Fruit fly (Drosophila melanogaster) whole organism, pupa: ENCODE results near the gene Charon.

ENCODE experiments used
- CG10348 ChIP-seq: fragments of 200-800 bp; sonication (Bioruptor generic); IDR thresholded peaks from 2 replicates; pipeline ENCODE4 v1.3.6; 2022; ENCODE audit warnings: missing biosample characterization, missing genetic modification characterization
- CG12605 ChIP-seq: fragments of 200-800 bp; sonication (Bioruptor generic); IDR thresholded peaks from 2 replicates; pipeline ENCODE4 v1.3.6; 2022; ENCODE audit warnings: missing biosample characterization, missing genetic modification characterization
- CG13204 ChIP-seq: fragments of 200-800 bp; sonication (Bioruptor generic); optimal IDR thresholded peaks from 2 replicates; lab custom pipeline; 2018; ENCODE audit warnings: missing biosample characterization, mild to moderate bottlenecking, missing genetic modification characterization, moderate library complexity
- CG14655 ChIP-seq: fragments of 200-800 bp; sonication (Bioruptor generic); optimal IDR thresholded peaks from 3 replicates; lab custom pipeline; 2017; ENCODE audit warnings: mild to moderate bottlenecking, missing biosample characterization, missing genetic modification reagents, missing genetic modification characterization
- CG15710 ChIP-seq: fragments of 200-800 bp; sonication (Bioruptor generic); optimal IDR thresholded peaks from 2 replicates; lab custom pipeline; 2018; ENCODE audit warnings: missing biosample characterization, mild to moderate bottlenecking, missing genetic modification characterization, moderate library complexity
- CG17806 ChIP-seq: fragments of 200-800 bp; sonication (Bioruptor generic); optimal IDR thresholded peaks from 2 replicates; lab custom pipeline; 2018; ENCODE audit warnings: missing biosample characterization, mild to moderate bottlenecking, missing genetic modification characterization, moderate library complexity
- CG32121 ChIP-seq: fragments of 200-800 bp; sonication (Bioruptor generic); IDR thresholded peaks from 2 replicates; pipeline ENCODE4 v1.3.6; 2022; ENCODE audit warnings: missing biosample characterization, missing genetic modification characterization
- CG34367 ChIP-seq: fragments of 200-800 bp; sonication (Bioruptor generic); optimal IDR thresholded peaks from 2 replicates; lab custom pipeline; 2018; ENCODE audit warnings: missing biosample characterization, mild to moderate bottlenecking, missing genetic modification characterization
- CG4496 ChIP-seq: fragments of 200-800 bp; sonication (Bioruptor generic); IDR thresholded peaks from 3 replicates; pipeline ENCODE4 v1.3.6; 2022; ENCODE audit warnings: missing biosample characterization, missing genetic modification characterization
- CG8159 ChIP-seq: fragments of 200-800 bp; sonication (Bioruptor generic); optimal IDR thresholded peaks from 3 replicates; lab custom pipeline; 2018; ENCODE audit warnings: missing biosample characterization, mild to moderate bottlenecking, missing genetic modification characterization, moderate library complexity
- CG8301 ChIP-seq: fragments of 200-800 bp; sonication (Bioruptor generic); optimal IDR thresholded peaks from 2 replicates; lab custom pipeline; 2018; ENCODE audit warnings: missing biosample characterization, mild to moderate bottlenecking, missing genetic modification characterization
- CG9948 ChIP-seq: fragments of 200-800 bp; sonication (Bioruptor generic); optimal IDR thresholded peaks from 2 replicates; lab custom pipeline; 2018; ENCODE audit warnings: missing biosample characterization, mild to moderate bottlenecking, missing genetic modification characterization, moderate library complexity
- D1 ChIP-seq: fragments of 200-800 bp; sonication (Bioruptor generic); optimal IDR thresholded peaks from 2 replicates; lab custom pipeline; 2018; ENCODE audit warnings: missing biosample characterization, mild to moderate bottlenecking, missing genetic modification characterization, moderate library complexity
- EcR ChIP-seq: fragments of 200-800 bp; sonication (Bioruptor generic); optimal IDR thresholded peaks from 3 replicates; lab custom pipeline; 2019; ENCODE audit warnings: missing biosample characterization, missing genetic modification characterization, mild to moderate bottlenecking, moderate library complexity, missing genetic modification reagents
- Ets98B ChIP-seq: fragments of 200-800 bp; sonication (Bioruptor generic); IDR thresholded peaks from 2 replicates; pipeline ENCODE4 v1.3.6; 2022; ENCODE audit warnings: missing biosample characterization, missing genetic modification characterization
- Pif1A ChIP-seq: fragments of 200-800 bp; sonication (Bioruptor generic); optimal IDR thresholded peaks from 3 replicates; lab custom pipeline; 2016; ENCODE audit warnings: missing biosample characterization, missing genetic modification characterization
- Pif1B ChIP-seq: fragments of 200-800 bp; sonication (Bioruptor generic); optimal IDR thresholded peaks from 3 replicates; lab custom pipeline; 2016; ENCODE audit warnings: missing biosample characterization, missing genetic modification characterization
- Snoo ChIP-seq: fragments of 200-800 bp; sonication (Bioruptor generic); optimal IDR thresholded peaks from 3 replicates; lab custom pipeline; 2017; ENCODE audit warnings: missing biosample characterization, mild to moderate bottlenecking, missing genetic modification characterization, inconsistent platforms
- fd96Ca ChIP-seq: fragments of 200-800 bp; sonication (Bioruptor generic); IDR thresholded peaks from 3 replicates; pipeline ENCODE4 v1.3.6; 2022; ENCODE audit warnings: missing biosample characterization, missing genetic modification characterization
- gl ChIP-seq: fragments of 200-800 bp; sonication (Bioruptor generic); optimal IDR thresholded peaks from 2 replicates; lab custom pipeline; 2018; ENCODE audit warnings: missing biosample characterization, mild to moderate bottlenecking, missing genetic modification characterization
- rn ChIP-seq: fragments of 200-800 bp; sonication (Bioruptor generic); IDR thresholded peaks from 2 replicates; pipeline ENCODE4 v1.3.6; 2022; ENCODE audit warnings: missing biosample characterization, missing genetic modification characterization

Charon gene

dm6 chr2L:1169867-1170415 lies 2.7 kb downstream of the Charon start, which contains the start of the genes CG31922 and Plap:
TSS of gene CG31922 (plus strand) at chr2L:1170181.
TSS of gene Plap (minus strand) at chr2L:1170365.
- no peak for TF ChIP-seq gl
- TF ChIP-seq CG4496 (GFP tag; lab: Robert Waterston, UW): no peak
- TF ChIP-seq CG34367 (tag; lab: Kevin White, UChicago): peak; percentile 3
- no peak for TF ChIP-seq CG13204
- peak; percentile 42 for TF ChIP-seq CG8159 (tag; lab: Kevin White, UChicago)
- no peak for TF ChIP-seq CG10348 (GFP tag; lab: Robert Waterston, UW)
- peak; percentile 22 for TF ChIP-seq CG9948 (tag; lab: Kevin White, UChicago)
- no peak for TF ChIP-seq CG14655 (GFP tag; lab: Kevin White, UChicago)
- TF ChIP-seq CG8301 (tag; lab: Kevin White, UChicago): no peak
- TF ChIP-seq Ets98B: peak; percentile 24; the same call in 1 of the 2 replicates
- peak; percentile 99 for TF ChIP-seq EcR (GFP tag; lab: Kevin White, UChicago)
- TF ChIP-seq CG15710 (tag; lab: Kevin White, UChicago): peak; percentile 63
- no peak for TF ChIP-seq Pif1A (GFP tag; lab: Kevin White, UChicago)
- TF ChIP-seq Snoo (tag; lab: Kevin White, UChicago): peak; percentile 9
- TF ChIP-seq D1 (tag; lab: Kevin White, UChicago): no peak
- TF ChIP-seq CG17806 (tag; lab: Kevin White, UChicago): peak; percentile 42
- no peak for TF ChIP-seq CG32121
- TF ChIP-seq Pif1B (GFP tag; lab: Kevin White, UChicago): no peak
- TF ChIP-seq CG12605: no peak
- TF ChIP-seq fd96Ca (GFP tag; lab: Robert Waterston, UW): 0 out of 3 replicates have a peak, but pooled peaks have one; percentile 22
- no peak for TF ChIP-seq rn (GFP tag; lab: Robert Waterston, UW)

- TF ChIP-seq EcR (GFP tag; lab: Kevin White, UChicago): no peak
- TF ChIP-seq CG34367 (tag; lab: Kevin White, UChicago): no peak
- TF ChIP-seq gl: no peak
- TF ChIP-seq Ets98B: no peak
- TF ChIP-seq CG13204: no peak
- TF ChIP-seq fd96Ca (GFP tag; lab: Robert Waterston, UW): no peak
- no peak for TF ChIP-seq CG14655 (GFP tag; lab: Kevin White, UChicago)
- no peak for TF ChIP-seq CG9948 (tag; lab: Kevin White, UChicago)
- no peak for TF ChIP-seq CG17806 (tag; lab: Kevin White, UChicago)
- no peak for TF ChIP-seq CG12605
- no peak for TF ChIP-seq CG15710 (tag; lab: Kevin White, UChicago)
- no peak for TF ChIP-seq CG4496 (GFP tag; lab: Robert Waterston, UW)
- TF ChIP-seq CG8159 (tag; lab: Kevin White, UChicago): no peak
- TF ChIP-seq rn (GFP tag; lab: Robert Waterston, UW): no peak
- no peak for TF ChIP-seq Snoo (tag; lab: Kevin White, UChicago)
- no peak for TF ChIP-seq CG8301 (tag; lab: Kevin White, UChicago)
- no peak for TF ChIP-seq CG32121
- TF ChIP-seq CG10348 (GFP tag; lab: Robert Waterston, UW): no peak
- no peak for TF ChIP-seq Pif1B (GFP tag; lab: Kevin White, UChicago)
- no peak for TF ChIP-seq Pif1A (GFP tag; lab: Kevin White, UChicago)
Observed at dm6 chr2L:1166326-1166725, 6.3 kb downstream of the Charon start, which contains the start of gene CG14341. TSS of gene CG14341 (plus strand) at chr2L:1166506.

- TF ChIP-seq CG13204: no peak
- TF ChIP-seq Ets98B: no peak
- no peak for TF ChIP-seq Snoo (tag; lab: Kevin White, UChicago)
Observed at dm6 chr2L:1164294-1164693, 8.3 kb downstream of the Charon start, which contains the start of gene IntS14. TSS of gene IntS14 (plus strand) at chr2L:1164443.

dm6 chr2L:1163538-1164143 lies 9.0 kb downstream of the Charon start, which contains the start of gene CG5080:
TSS of gene CG5080 (minus strand) at chr2L:1163886.
- TF ChIP-seq fd96Ca (GFP tag; lab: Robert Waterston, UW): 0 out of 3 replicates have a peak, but pooled peaks have one; percentile 16
- TF ChIP-seq rn (GFP tag; lab: Robert Waterston, UW): no peak

- TF ChIP-seq CG4496 (GFP tag; lab: Robert Waterston, UW) (0 out of 3 replicates have a peak, but pooled peaks have one; percentile 42), CG17806 (tag; lab: Kevin White, UChicago) (no peak), fd96Ca (GFP tag; lab: Robert Waterston, UW) (0 out of 3 replicates have a peak, but pooled peaks have one; percentile 38), CG9948 (tag; lab: Kevin White, UChicago) (no peak)
Observed at dm6 chr2L:1158519-1159319, 13.9 kb downstream of the Charon start, which contains the start of gene Tango14. TSS of gene Tango14 (plus strand) at chr2L:1158661.
